Fruit fly (Drosophila melanogaster): ENCODE results near the gene zormin.

The zormin gene

DNA sequence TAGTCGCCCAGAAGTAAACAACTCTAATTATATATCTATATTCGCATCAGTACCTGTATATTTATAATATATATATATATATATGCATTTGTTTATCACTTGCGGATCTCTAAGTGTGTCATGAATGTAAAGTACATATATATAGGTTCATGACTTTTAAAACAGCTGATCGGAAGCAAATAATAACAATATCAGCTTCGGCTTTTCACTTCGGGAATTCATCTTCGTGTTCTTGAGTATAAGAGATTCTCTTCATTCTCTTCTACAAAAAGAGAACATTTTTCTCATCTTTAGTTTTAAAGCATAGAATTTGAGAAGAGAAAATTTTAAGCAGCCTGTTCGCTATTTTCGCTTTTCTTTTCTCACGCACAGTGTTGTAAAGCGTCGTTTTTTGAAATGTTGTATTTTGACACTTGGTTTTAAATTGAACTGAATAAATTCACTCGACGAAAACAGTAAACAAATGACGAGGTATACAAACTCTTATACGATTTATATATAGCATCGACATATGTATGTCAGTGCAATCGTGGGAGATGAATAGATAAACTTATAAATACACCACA is 44.1 kb downstream of the zormin start (continued):
- TF ChIP-seq CG6791 (GFP tag; IDR thresholded peaks at IDR 0.05; ENCODE audit: partially characterized antibody) (no peak), pros (GFP tag; optimal IDR thresholded peaks at IDR 0.05) (peak; percentile 33), Dip3 (GFP tag; optimal IDR thresholded peaks at IDR 0.05) (no peak), E2f2 (GFP tag; IDR thresholded peaks at IDR 0.05) (no peak), abd-A (tag; optimal IDR thresholded peaks at IDR 0.05) (no peak), CG12155 (GFP tag; optimal IDR thresholded peaks at IDR 0.05) (no peak), mirr (GFP tag; optimal IDR thresholded peaks at IDR 0.05) (no peak), CG10267 (tag; optimal IDR thresholded peaks at IDR 0.05) (peak; percentile 76), tna (GFP tag; IDR thresholded peaks at IDR 0.05; ENCODE audit: partially characterized antibody) (no peak), CG4360 (GFP tag; IDR thresholded peaks at IDR 0.05) (no peak), bab2 (GFP tag; optimal IDR thresholded peaks at IDR 0.05) (no peak), repo (GFP tag; optimal IDR thresholded peaks at IDR 0.05) (no peak), CG3407 (GFP tag; optimal IDR thresholded peaks at IDR 0.05) (no peak), gcm2 (GFP tag; optimal IDR thresholded peaks at IDR 0.05) (no peak), CG7987 (GFP tag; optimal IDR thresholded peaks at IDR 0.05) (no peak), Neu2 (GFP tag; optimal IDR thresholded peaks at IDR 0.05; ENCODE audit: borderline replicate concordance) (no peak), da (GFP tag; optimal IDR thresholded peaks at IDR 0.05) (no peak), crp (GFP tag; optimal IDR thresholded peaks at IDR 0.05) (peak in 1 of 2 experiments; percentile 22), Hmr (GFP tag; optimal IDR thresholded peaks at IDR 0.05) (no peak), dmrt11E (tag; optimal IDR thresholded peaks at IDR 0.05) (no peak), Hr78 (GFP tag; optimal IDR thresholded peaks at IDR 0.05) (no peak), trh (GFP tag; optimal IDR thresholded peaks at IDR 0.05) (no peak), gcm (GFP tag; optimal IDR thresholded peaks at IDR 0.05) (no peak), MTF-1 (GFP tag; optimal IDR thresholded peaks at IDR 0.05; ENCODE audit: borderline replicate concordance) (no peak), Sox102F (GFP tag; optimal IDR thresholded peaks at IDR 0.05) (no peak), Deaf1 (tag; optimal IDR thresholded peaks at IDR 0.05) (peak; percentile 95), CG6689 (GFP tag; IDR thresholded peaks at IDR 0.05) (no peak), CG14860 (GFP tag; IDR thresholded peaks at IDR 0.05; ENCODE audit: partially characterized antibody) (no peak), CG30020 (tag; optimal IDR thresholded peaks at IDR 0.05) (no peak), CG1602 (GFP tag; optimal IDR thresholded peaks at IDR 0.05) (no peak), CG8281 (tag; optimal IDR thresholded peaks at IDR 0.05) (no peak), Fer3 (tag; optimal IDR thresholded peaks at IDR 0.05) (no peak), CG10462 (GFP tag; optimal IDR thresholded peaks at IDR 0.05) (no peak), Six4 (GFP tag; optimal IDR thresholded peaks at IDR 0.05) (no peak), Mrtf (GFP tag; IDR thresholded peaks at IDR 0.05) (no peak), z (GFP tag; IDR thresholded peaks at IDR 0.05) (peak; percentile 35; the same call in 1 of the 3 replicates), Fer2 (tag; optimal IDR thresholded peaks at IDR 0.05) (no peak), stwl (tag; optimal IDR thresholded peaks at IDR 0.05) (peak; percentile 96), hbn (GFP tag; IDR thresholded peaks at IDR 0.05; ENCODE audit: partially characterized antibody) (no peak), klu (GFP tag; IDR thresholded peaks at IDR 0.05) (no peak), YL-1 (GFP tag; optimal IDR thresholded peaks at IDR 0.05) (no peak), pho (GFP tag; optimal IDR thresholded peaks at IDR 0.05) (no peak), Elba2 (GFP tag; optimal IDR thresholded peaks at IDR 0.05) (no peak), CG6765 (GFP tag; optimal IDR thresholded peaks at IDR 0.05) (no peak), twi (tag; optimal IDR thresholded peaks at IDR 0.05) (no peak), CG17829 (tag; optimal IDR thresholded peaks at IDR 0.05) (no peak), CG13287 (GFP tag; IDR thresholded peaks at IDR 0.05; ENCODE audit: partially characterized antibody) (peak; percentile 36; the same call in 1 of the 2 replicates), br (optimal IDR thresholded peaks at IDR 0.05) (no peak), sima (GFP tag; optimal IDR thresholded peaks at IDR 0.05) (no peak), Usf (GFP tag; optimal IDR thresholded peaks at IDR 0.05) (no peak)

Data from whole organism, embryonic.